Worm (Caenorhabditis elegans) whole organism, L1 larva: Measurements from ENCODE around the gene rack-1.

Experiments
- ceh-82 ChIP-seq, 3 experiments: fragments of 150-350 bp in 1 of 3; sonication (generic microtip) in 2 of 3; optimal IDR thresholded peaks; 2 replicates each; lab custom pipeline; 2014 to 2017; ENCODE audit warnings: missing biosample characterization in 3 of 3, missing genetic modification characterization in 3 of 3
- ces-1 ChIP-seq: fragments of 150-350 bp; optimal IDR thresholded peaks from 2 replicates; lab custom pipeline; 2014; ENCODE audit warnings: missing biosample characterization, missing genetic modification reagents, missing genetic modification characterization
- elt-3 ChIP-seq, 6 experiments: fragments of 150-350 bp in 1 of 6; sonication (generic microtip); optimal IDR thresholded peaks; 2 replicates each; lab custom pipeline; 2017 to 2018; ENCODE audit warnings: missing biosample characterization in 6 of 6, missing genetic modification characterization in 6 of 6, inconsistent platforms in 1 of 6
- fkh-10 ChIP-seq: sonication (generic microtip); optimal IDR thresholded peaks from 2 replicates; lab custom pipeline; 2017; ENCODE audit warnings: missing biosample characterization, missing genetic modification reagents, missing genetic modification characterization
- isw-1 ChIP-seq: fragments of 200-800 bp; sonication (Bioruptor generic); IDR thresholded peaks from 2 replicates; pipeline ENCODE4 v1.3.6; 2022; ENCODE audit warnings: missing genetic modification characterization, missing compliant biosample characterization
- jun-1 ChIP-seq: fragments of 150-350 bp; optimal IDR thresholded peaks from 2 replicates; lab custom pipeline; 2014; ENCODE audit warnings: missing biosample characterization, missing genetic modification reagents, missing genetic modification characterization
- nhr-11 ChIP-seq: fragments of 150-350 bp; optimal IDR thresholded peaks from 2 replicates; lab custom pipeline; 2014; ENCODE audit warnings: missing biosample characterization, missing genetic modification characterization
- nhr-76 ChIP-seq: sonication (generic microtip); optimal IDR thresholded peaks from 2 replicates; lab custom pipeline; 2017; ENCODE audit warnings: missing biosample characterization, missing genetic modification characterization
- sup-37 ChIP-seq: fragments of 200-800 bp; sonication (Bioruptor generic); optimal IDR thresholded peaks from 2 replicates; lab custom pipeline; 2018; ENCODE audit warnings: mild to moderate bottlenecking, missing genetic modification characterization, missing compliant biosample characterization
- tbx-2 ChIP-seq: sonication (generic microtip); optimal IDR thresholded peaks from 2 replicates; lab custom pipeline; 2016; ENCODE audit warnings: missing genetic modification characterization, missing compliant biosample characterization
- unc-62 ChIP-seq: fragments of 150-350 bp; optimal IDR thresholded peaks from 2 replicates; lab custom pipeline; 2014; ENCODE audit warnings: missing biosample characterization, missing genetic modification reagents, missing genetic modification characterization
- ztf-11 ChIP-seq, 2 experiments: sonication (generic microtip); optimal IDR thresholded peaks; 2 replicates each; lab custom pipeline; 2016 to 2017; ENCODE audit warnings: missing genetic modification characterization in 2 of 2, missing biosample characterization in 1 of 2, missing compliant biosample characterization in 1 of 2

ce11 chrIV:10190586-10190985 lies 14.1 kb downstream of the rack-1 start:
- no peak for TF ChIP-seq unc-62 (GFP tag; lab: Kevin White, UChicago)
- TF ChIP-seq nhr-11 (tag; lab: Kevin White, UChicago) = no peak
- no peak for TF ChIP-seq sup-37
- no peak for TF ChIP-seq isw-1
- TF ChIP-seq elt-3 (tag; optimal IDR thresholded peaks at IDR 0.05; lab: Kevin White, UChicago) = no peak
- TF ChIP-seq ceh-82 (tag; optimal IDR thresholded peaks at IDR 0.05; lab: Kevin White, UChicago) = no peak
- TF ChIP-seq ces-1 (GFP tag; lab: Kevin White, UChicago) = no peak
- no peak for TF ChIP-seq jun-1 (tag; lab: Kevin White, UChicago)
- no peak for TF ChIP-seq nhr-76 (tag; lab: Kevin White, UChicago)
- TF ChIP-seq fkh-10 (GFP tag; lab: Kevin White, UChicago) = no peak
- no peak for TF ChIP-seq ztf-11 (tag; optimal IDR thresholded peaks at IDR 0.05; lab: Kevin White, UChicago)
- no peak for TF ChIP-seq tbx-2
